Fruit fly (Drosophila melanogaster): Measurements from ENCODE around the gene CG5646.

Gene CG5646

DNA sequence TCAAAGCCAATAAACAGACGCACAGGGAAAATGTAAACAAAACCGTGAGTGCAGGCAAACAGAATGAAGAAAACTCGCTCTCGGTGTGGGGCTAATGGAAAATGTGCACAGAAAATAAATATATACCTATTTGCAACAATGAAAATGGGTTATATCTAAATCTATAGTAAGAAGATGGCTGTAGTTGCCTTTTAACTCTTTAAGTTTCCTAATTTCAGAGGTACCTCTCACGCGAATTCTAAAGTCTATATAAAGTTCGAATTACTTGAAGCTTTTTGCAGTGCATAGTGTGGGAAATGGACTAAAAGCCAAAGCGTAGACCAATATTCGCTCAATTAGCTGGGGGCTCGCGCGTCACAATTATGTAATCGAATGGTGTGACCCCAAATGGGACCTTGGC is 6.2 kb downstream of the CG5646 start (continued):
- TF ChIP-seq CG34224 (GFP tag; IDR thresholded peaks at IDR 0.05; ENCODE audit: partially characterized antibody) (no peak), YL-1 (GFP tag; optimal IDR thresholded peaks at IDR 0.05) (peak; percentile 33), Oli (tag; optimal IDR thresholded peaks at IDR 0.05) (peak; percentile 88), bsh (GFP tag; optimal IDR thresholded peaks at IDR 0.05) (peak; percentile 69 to 90), Hsf (GFP tag; optimal IDR thresholded peaks at IDR 0.05) (peak; percentile 79), E2f2 (GFP tag; IDR thresholded peaks at IDR 0.05) (peak; percentile 54), Hmr (GFP tag; optimal IDR thresholded peaks at IDR 0.05) (peak; percentile 61), HLHmδ (GFP tag; optimal IDR thresholded peaks at IDR 0.05) (no peak), Adf1 (GFP tag; IDR thresholded peaks at IDR 0.05) (peak; percentile 37), pho (GFP tag; optimal IDR thresholded peaks at IDR 0.05) (peak; percentile 51), Lim3 (GFP tag; IDR thresholded peaks at IDR 0.05) (no peak), Rfx (GFP tag; IDR thresholded peaks at IDR 0.05) (peak; percentile 77), CG2875 (GFP tag; optimal IDR thresholded peaks at IDR 0.05) (peak; percentile 73), esg (GFP tag; conservative IDR thresholded peaks at IDR 0.05) (peak; percentile 74), her (GFP tag; optimal IDR thresholded peaks at IDR 0.05) (peak; percentile 34), CG11504 (tag; optimal IDR thresholded peaks at IDR 0.05) (peak; percentile 89), prd (optimal IDR thresholded peaks at IDR 0.05) (no peak), prd (GFP tag; IDR thresholded peaks at IDR 0.05) (peak; percentile 84), CG18619 (GFP tag; optimal IDR thresholded peaks at IDR 0.05) (peak; percentile 68), Nf-YC (tag; optimal IDR thresholded peaks at IDR 0.05) (no peak), abd-A (tag; optimal IDR thresholded peaks at IDR 0.05) (no peak), sna (GFP tag; IDR thresholded peaks at IDR 0.05; ENCODE audit: partially characterized antibody) (no peak), Hr78 (GFP tag; optimal IDR thresholded peaks at IDR 0.05) (peak in 1 of 2 experiments; percentile 58), nmo (GFP tag; optimal IDR thresholded peaks at IDR 0.05) (peak; percentile 89), Awh (GFP tag; IDR thresholded peaks at IDR 0.05) (peak; percentile 90), hkb (optimal IDR thresholded peaks at IDR 0.05) (no peak), hkb (GFP tag; IDR thresholded peaks at IDR 0.05) (peak; percentile 78), ci (GFP tag; IDR thresholded peaks at IDR 0.05) (peak; percentile 91), ken (GFP tag; IDR thresholded peaks at IDR 0.05) (peak; percentile 69; the same call in 2 of the 3 replicates), CG6689 (GFP tag; IDR thresholded peaks at IDR 0.05) (peak; percentile 80), sqz (GFP tag; optimal IDR thresholded peaks at IDR 0.05) (peak; percentile 64), CG32772 (GFP tag; IDR thresholded peaks at IDR 0.05) (peak; percentile 83), mld (GFP tag; IDR thresholded peaks at IDR 0.05; ENCODE audit: partially characterized antibody) (no peak), CG14860 (GFP tag; IDR thresholded peaks at IDR 0.05; ENCODE audit: partially characterized antibody) (no peak), Six4 (GFP tag; optimal IDR thresholded peaks at IDR 0.05) (peak; percentile 75), otp (GFP tag; IDR thresholded peaks at IDR 0.05) (peak; percentile 91), al (GFP tag; IDR thresholded peaks at IDR 0.05) (peak; percentile 44; the same call in 1 of the 2 replicates), CG2202 (tag; optimal IDR thresholded peaks at IDR 0.05) (peak; percentile 62), CG15601 (tag; optimal IDR thresholded peaks at IDR 0.05) (peak; percentile 74), Dp (GFP tag; optimal IDR thresholded peaks at IDR 0.05) (no peak), zen2 (GFP tag; IDR thresholded peaks at IDR 0.05; ENCODE audit: partially characterized antibody) (no peak), pnt (GFP tag; optimal IDR thresholded peaks at IDR 0.05) (peak; percentile 81), CG2678 (tag; optimal IDR thresholded peaks at IDR 0.05) (peak; percentile 87), run (tag; optimal IDR thresholded peaks at IDR 0.05) (peak; percentile 59), CG12299 (tag; optimal IDR thresholded peaks at IDR 0.05) (peak; percentile 47), CG9797 (GFP tag; optimal IDR thresholded peaks at IDR 0.05) (no peak), Mes4 (GFP tag; optimal IDR thresholded peaks at IDR 0.05) (peak; percentile 75), BtbVII (GFP tag; optimal IDR thresholded peaks at IDR 0.05) (peak; percentile 69), ems (GFP tag; optimal IDR thresholded peaks at IDR 0.05) (no peak), dmrt11E (tag; optimal IDR thresholded peaks at IDR 0.05) (peak; percentile 85), Bdp1 (GFP tag; optimal IDR thresholded peaks at IDR 0.05) (peak; percentile 53)

Data from whole organism, embryonic.